Worm (Caenorhabditis elegans): ENCODE measurements around the gene F57A8.6.

Gene F57A8.6

DNA sequence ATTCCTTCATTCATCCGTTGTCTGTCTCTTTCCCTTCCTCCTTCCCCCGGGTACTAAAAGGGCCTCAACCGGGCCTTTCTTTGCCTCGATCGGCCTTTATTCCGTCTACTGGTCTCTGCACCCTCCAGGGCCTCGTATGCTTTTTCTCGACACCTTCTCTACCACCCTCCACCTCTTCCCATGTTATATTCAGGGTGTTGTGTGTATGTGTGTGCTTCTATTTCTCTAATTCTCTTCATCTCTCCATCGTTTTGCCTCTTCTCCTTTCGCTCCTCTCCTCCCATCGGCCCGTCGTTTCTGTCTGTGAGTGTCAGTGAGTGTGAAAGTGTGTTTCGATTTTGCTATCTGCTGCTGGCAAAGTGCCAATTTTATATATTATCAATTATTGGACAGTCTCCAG lies 33.9 kb downstream of the F57A8.6 start:
- no peak for TF ChIP-seq lin-26 (GFP tag; IDR thresholded peaks at IDR 0.05)
- TF ChIP-seq dpl-1 (GFP tag; optimal IDR thresholded peaks at IDR 0.05), result no peak
- TF ChIP-seq hsf-1 (GFP tag; IDR thresholded peaks at IDR 0.05), result no peak
- no peak for TF ChIP-seq lag-1 (GFP tag; IDR thresholded peaks at IDR 0.05)
- no peak for TF ChIP-seq B0261.1 (tag; optimal IDR thresholded peaks at IDR 0.05)
- no peak for TF ChIP-seq ztf-6 (GFP tag; IDR thresholded peaks at IDR 0.05)
- no peak for TF ChIP-seq F37B4.10 (GFP tag; IDR thresholded peaks at IDR 0.05)
- TF ChIP-seq sea-2 (GFP tag; IDR thresholded peaks at IDR 0.05), result no peak
- no peak for TF ChIP-seq mel-28 (tag; optimal IDR thresholded peaks at IDR 0.05; ENCODE audit: borderline replicate concordance)
- TF ChIP-seq dpff-1 (tag; optimal IDR thresholded peaks at IDR 0.05), result no peak
- TF ChIP-seq nfyb-1 (GFP tag; IDR thresholded peaks at IDR 0.05), result 0 out of 2 replicates have a peak, but pooled peaks have one; percentile 55
- no peak for TF ChIP-seq T07F8.4 (tag; optimal IDR thresholded peaks at IDR 0.05)
- TF ChIP-seq snpc-4 (GFP tag; optimal IDR thresholded peaks at IDR 0.05), result no peak
- TF ChIP-seq snpc-4 (tag; optimal IDR thresholded peaks at IDR 0.05), result peak in 2 of 4 experiments; percentile 31 to 48
- no peak for TF ChIP-seq ZK185.1 (tag; optimal IDR thresholded peaks at IDR 0.05; ENCODE audit: poor library complexity, severe bottlenecking)
- no peak for TF ChIP-seq B0035.1 (tag; optimal IDR thresholded peaks at IDR 0.05)
- TF ChIP-seq egl-44 (GFP tag; IDR thresholded peaks at IDR 0.05), result 0 out of 2 replicates have a peak, but pooled peaks have one; percentile 44
- no peak for TF ChIP-seq ztf-22 (GFP tag; optimal IDR thresholded peaks at IDR 0.05)
- no peak for TF ChIP-seq zim-3 (tag; optimal IDR thresholded peaks at IDR 0.05)
- no peak for TF ChIP-seq aptf-3 (GFP tag; IDR thresholded peaks at IDR 0.05)
- TF ChIP-seq nfya-1 (tag; optimal IDR thresholded peaks at IDR 0.05; ENCODE audit: borderline replicate concordance, insufficient read depth), result no peak
- peak; percentile 22 for TF ChIP-seq gei-17 (GFP tag; optimal IDR thresholded peaks at IDR 0.05)
- TF ChIP-seq attf-5 (GFP tag; optimal IDR thresholded peaks at IDR 0.05), result peak; percentile 32
- TF ChIP-seq K12H6.12 (tag; optimal IDR thresholded peaks at IDR 0.05), result peak; percentile 49
- TF ChIP-seq Y53F4B.3 (GFP tag; IDR thresholded peaks at IDR 0.05), result no peak
- 0 out of 2 replicates have a peak, but pooled peaks have one; percentile 65 for TF ChIP-seq let-526 (GFP tag; IDR thresholded peaks at IDR 0.05)
- no peak for TF ChIP-seq D2030.7 (GFP tag; IDR thresholded peaks at IDR 0.05)
- peak; percentile 48 for TF ChIP-seq egrh-3 (GFP tag; IDR thresholded peaks at IDR 0.05)
- no peak for TF ChIP-seq cebp-2 (GFP tag; IDR thresholded peaks at IDR 0.05)
- peak; percentile 79 for TF ChIP-seq zfh-2 (GFP tag; conservative IDR thresholded peaks at IDR 0.05)
- peak; percentile 62 for TF ChIP-seq pha-4 (tag; optimal IDR thresholded peaks at IDR 0.05)
- TF ChIP-seq nhr-80 (tag; optimal IDR thresholded peaks at IDR 0.05), result peak; percentile 76
- no peak for TF ChIP-seq ztf-3 (GFP tag; optimal IDR thresholded peaks at IDR 0.05)
- TF ChIP-seq Y67H2A.10 (GFP tag; conservative IDR thresholded peaks at IDR 0.05), result no peak
- TF ChIP-seq T26A5.8 (tag; optimal IDR thresholded peaks at IDR 0.05), result no peak
- TF ChIP-seq sdz-38 (tag; optimal IDR thresholded peaks at IDR 0.05), result no peak
- TF ChIP-seq ceh-27 (GFP tag; optimal IDR thresholded peaks at IDR 0.05), result peak; percentile 48
- TF ChIP-seq Y53G8AR.9 (GFP tag; conservative IDR thresholded peaks at IDR 0.05), result no peak
- TF ChIP-seq tlf-1 (GFP tag; optimal IDR thresholded peaks at IDR 0.05), result no peak
- no peak for TF ChIP-seq ztf-25 (GFP tag; IDR thresholded peaks at IDR 0.05)
- TF ChIP-seq attf-3 (GFP tag; conservative IDR thresholded peaks at IDR 0.05), result 0 out of 2 replicates have a peak, but pooled peaks have one; percentile 22
- no peak for TF ChIP-seq nhr-27 (tag; optimal IDR thresholded peaks at IDR 0.05)
- TF ChIP-seq ets-4 (GFP tag; optimal IDR thresholded peaks at IDR 0.05), result no peak
- TF ChIP-seq tbx-9 (tag; optimal IDR thresholded peaks at IDR 0.05; ENCODE audit: borderline replicate concordance), result no peak
- no peak for TF ChIP-seq snpc-1.3 (tag; optimal IDR thresholded peaks at IDR 0.05; ENCODE audit: insufficient read depth)
- no peak for TF ChIP-seq F52B5.7 (tag; optimal IDR thresholded peaks at IDR 0.05)
- no peak for TF ChIP-seq hlh-12 (tag; optimal IDR thresholded peaks at IDR 0.05)
- no peak for TF ChIP-seq attf-6 (GFP tag; IDR thresholded peaks at IDR 0.05)
- no peak for TF ChIP-seq efl-1 (GFP tag; optimal IDR thresholded peaks at IDR 0.05)

Data from whole organism, young adult.